Worm (Caenorhabditis elegans) whole organism, late embryonic: ENCODE data around the gene K12H6.8.

Experiments used
- F13H6.1 ChIP-seq: sonication (generic microtip); optimal IDR thresholded peaks from 2 replicates; lab custom pipeline; 2016; ENCODE audit warnings: missing genetic modification characterization, missing compliant biosample characterization
- elt-2 ChIP-seq: sonication (generic microtip); optimal IDR thresholded peaks from 2 replicates; lab custom pipeline; 2016; ENCODE audit warnings: missing genetic modification reagents, missing genetic modification characterization, missing compliant biosample characterization
- fkh-10 ChIP-seq: fragments of 150-350 bp; optimal IDR thresholded peaks from 2 replicates; lab custom pipeline; 2014; ENCODE audit warnings: missing biosample characterization, missing genetic modification reagents, missing genetic modification characterization
- hlh-8 ChIP-seq: sonication (generic microtip); optimal IDR thresholded peaks from 2 replicates; lab custom pipeline; 2016; ENCODE audit warnings: missing genotype, missing genetic modification characterization, missing compliant biosample characterization
- lin-11 ChIP-seq: fragments of 200-800 bp; sonication (Bioruptor generic); optimal IDR thresholded peaks from 2 replicates; lab custom pipeline; 2018; ENCODE audit warnings: mild to moderate bottlenecking, missing genetic modification characterization, missing compliant biosample characterization
- madf-2 ChIP-seq: sonication (generic microtip); optimal IDR thresholded peaks from 2 replicates; lab custom pipeline; 2017; ENCODE audit warnings: missing genetic modification characterization, missing compliant biosample characterization
- mec-3 ChIP-seq: sonication (generic microtip); optimal IDR thresholded peaks from 2 replicates; lab custom pipeline; 2016; ENCODE audit warnings: borderline replicate concordance, missing genetic modification characterization, missing compliant biosample characterization
- nfya-1 ChIP-seq: sonication (generic microtip); optimal IDR thresholded peaks from 2 replicates; lab custom pipeline; 2017; ENCODE audit warnings: missing genetic modification characterization, mild to moderate bottlenecking, missing compliant biosample characterization, antibody characterized with exemption, moderate library complexity
- odd-2 ChIP-seq: sonication (generic microtip); optimal IDR thresholded peaks from 2 replicates; lab custom pipeline; 2017; ENCODE audit warnings: antibody characterized with exemption, mild to moderate bottlenecking, missing genetic modification characterization, missing compliant biosample characterization
- pha-2 ChIP-seq: sonication (generic microtip); optimal IDR thresholded peaks from 2 replicates; lab custom pipeline; 2017; ENCODE audit warnings: mild to moderate bottlenecking, missing genetic modification characterization, missing compliant biosample characterization
- unc-3 ChIP-seq, 2 experiments: fragments of 200-800 bp in 1 of 2; sonication (Bioruptor generic) in 1 of 2; sonication (generic microtip) in 1 of 2; conservative IDR thresholded peaks in 1 of 2; optimal IDR thresholded peaks in 1 of 2; 2 replicates each; pipeline versions ENCODE4 v1.3.6 to Lab custom; 2016 to 2022; ENCODE audit warnings: missing compliant biosample characterization in 2 of 2, missing genetic modification characterization in 2 of 2, missing genetic modification reagents in 1 of 2
- unc-42 ChIP-seq: sonication (generic microtip); optimal IDR thresholded peaks from 2 replicates; lab custom pipeline; 2016; ENCODE audit warnings: missing genotype, missing genetic modification characterization, missing compliant biosample characterization
- unc-86 ChIP-seq: sonication (generic microtip); optimal IDR thresholded peaks from 2 replicates; lab custom pipeline; 2016; ENCODE audit warnings: missing genetic modification characterization, missing compliant biosample characterization

ce11 chrII:2815444-2815843 lies 12.3 kb upstream of the K12H6.8 start, which contains the start of gene K12H6.2:
- no peak for TF ChIP-seq F13H6.1 (tag; lab: Kevin White, UChicago)
- no peak for TF ChIP-seq unc-42
- no peak for TF ChIP-seq hlh-8
- no peak for TF ChIP-seq madf-2 (tag; lab: Kevin White, UChicago)
- TF ChIP-seq pha-2: no peak
- no peak for TF ChIP-seq fkh-10 (GFP tag; lab: Kevin White, UChicago)
- no peak for TF ChIP-seq lin-11
- no peak for TF ChIP-seq mec-3 (tag; lab: Kevin White, UChicago)
- TF ChIP-seq unc-86 (tag; lab: Kevin White, UChicago): no peak
- TF ChIP-seq unc-3 (GFP tag; conservative IDR thresholded peaks at IDR 0.05; lab: Robert Waterston, UW): no peak
- no peak for TF ChIP-seq unc-3 (tag; optimal IDR thresholded peaks at IDR 0.05; lab: Kevin White, UChicago)
- TF ChIP-seq nfya-1 (tag; lab: Kevin White, UChicago): no peak
- no peak for TF ChIP-seq odd-2 (tag; lab: Kevin White, UChicago)
- no peak for TF ChIP-seq elt-2
